Fruit fly (Drosophila melanogaster) whole organism, embryonic: Measurements from ENCODE around the gene CG32087.

Experiments used
- Atf3 ChIP-seq: fragments of 200-800 bp; sonication (Bioruptor generic); optimal IDR thresholded peaks from 3 replicates; lab custom pipeline; 2016; ENCODE audit warnings: missing biosample characterization, missing genetic modification characterization
- CG10209 ChIP-seq: fragments of 200-800 bp; sonication (Bioruptor generic); optimal IDR thresholded peaks from 3 replicates; lab custom pipeline; 2017; ENCODE audit warnings: missing biosample characterization, mild to moderate bottlenecking, missing genetic modification characterization, missing genetic modification reagents
- CG10267 ChIP-seq: fragments of 200-800 bp; sonication (Bioruptor generic); optimal IDR thresholded peaks from 2 replicates; lab custom pipeline; 2018; ENCODE audit warnings: missing biosample characterization, mild to moderate bottlenecking, missing genetic modification characterization, moderate library complexity
- CG10321 ChIP-seq: fragments of 200-800 bp; sonication (Bioruptor generic); IDR thresholded peaks from 2 replicates; pipeline ENCODE4 v1.3.6; 2022; ENCODE audit warnings: missing biosample characterization, missing genetic modification characterization
- CG10565 ChIP-seq: fragments of 200-800 bp; sonication (Bioruptor generic); optimal IDR thresholded peaks from 3 replicates; lab custom pipeline; 2016; ENCODE audit warnings: missing biosample characterization, mild to moderate bottlenecking, missing genetic modification characterization
- CG12071 ChIP-seq: fragments of 200-800 bp; sonication (Bioruptor generic); optimal IDR thresholded peaks from 3 replicates; lab custom pipeline; 2018; ENCODE audit warnings: missing biosample characterization, mild to moderate bottlenecking, missing genetic modification characterization
- CG14965 ChIP-seq: fragments of 200-800 bp; sonication (Bioruptor generic); optimal IDR thresholded peaks from 2 replicates; lab custom pipeline; 2016; ENCODE audit warnings: missing biosample characterization, missing genetic modification characterization, borderline replicate concordance
- CG1647 ChIP-seq: fragments of 200-800 bp; sonication (Bioruptor generic); optimal IDR thresholded peaks from 3 replicates; lab custom pipeline; 2016; ENCODE audit warnings: missing biosample characterization, missing genetic modification characterization
- CG16813 ChIP-seq: fragments of 200-800 bp; sonication (Bioruptor generic); IDR thresholded peaks from 3 replicates; pipeline ENCODE4 v1.3.6; 2022; ENCODE audit warnings: missing biosample characterization, missing genetic modification characterization; ENCODE audit not compliant: partially characterized antibody
- CG18619 ChIP-seq: fragments of 200-800 bp; sonication (Bioruptor generic); optimal IDR thresholded peaks from 3 replicates; lab custom pipeline; 2017; ENCODE audit warnings: missing biosample characterization, mild to moderate bottlenecking, missing genetic modification characterization
- CG2116 ChIP-seq: fragments of 200-800 bp; sonication (Bioruptor generic); optimal IDR thresholded peaks from 3 replicates; lab custom pipeline; 2018; ENCODE audit warnings: missing biosample characterization, mild to moderate bottlenecking, missing genetic modification characterization
- CG2120 ChIP-seq: fragments of 200-800 bp; sonication (Bioruptor generic); optimal IDR thresholded peaks from 3 replicates; lab custom pipeline; 2016; ENCODE audit warnings: missing biosample characterization, missing genetic modification characterization
- CG6765 ChIP-seq: fragments of 200-800 bp; sonication (Bioruptor generic); optimal IDR thresholded peaks from 3 replicates; lab custom pipeline; 2017; ENCODE audit warnings: missing biosample characterization, mild to moderate bottlenecking, missing genetic modification characterization
- CG6813 ChIP-seq: fragments of 200-800 bp; sonication (Bioruptor generic); optimal IDR thresholded peaks from 2 replicates; lab custom pipeline; 2017; ENCODE audit warnings: missing biosample characterization, missing genetic modification characterization, mild to moderate bottlenecking, moderate library complexity, missing genetic modification reagents
- CG7963 ChIP-seq: fragments of 200-800 bp; sonication (Bioruptor generic); IDR thresholded peaks from 3 replicates; pipeline ENCODE4 v1.3.6; 2022; ENCODE audit warnings: missing biosample characterization, missing genetic modification characterization; ENCODE audit not compliant: partially characterized antibody
- CG9932 ChIP-seq: fragments of 200-800 bp; sonication (Bioruptor generic); IDR thresholded peaks from 2 replicates; pipeline ENCODE4 v1.3.6; 2022; ENCODE audit warnings: missing biosample characterization, missing genetic modification characterization
- CHES-1-like ChIP-seq: fragments of 200-800 bp; sonication (Bioruptor generic); optimal IDR thresholded peaks from 2 replicates; lab custom pipeline; 2016; ENCODE audit warnings: missing biosample characterization, missing genetic modification characterization
- Camta ChIP-seq: fragments of 200-800 bp; sonication (Bioruptor generic); optimal IDR thresholded peaks from 2 replicates; lab custom pipeline; 2016; ENCODE audit warnings: missing biosample characterization, missing genetic modification characterization
- Chrac-16 ChIP-seq: fragments of 200-800 bp; sonication (Bioruptor generic); optimal IDR thresholded peaks from 3 replicates; lab custom pipeline; 2016; ENCODE audit warnings: missing biosample characterization, missing genetic modification characterization
- Dip3 ChIP-seq: fragments of 200-800 bp; sonication (Bioruptor generic); optimal IDR thresholded peaks from 3 replicates; lab custom pipeline; 2016; ENCODE audit warnings: missing biosample characterization, missing genetic modification characterization
- Dp ChIP-seq: fragments of 200-800 bp; sonication (Bioruptor generic); optimal IDR thresholded peaks from 2 replicates; lab custom pipeline; 2018; ENCODE audit warnings: missing biosample characterization, mild to moderate bottlenecking, missing genetic modification characterization, moderate library complexity
- H15 ChIP-seq: fragments of 200-800 bp; sonication (Bioruptor generic); IDR thresholded peaks from 3 replicates; pipeline ENCODE4 v1.3.6; 2022; ENCODE audit warnings: missing biosample characterization, missing genetic modification characterization
- Mes4 ChIP-seq: fragments of 200-800 bp; sonication (Bioruptor generic); optimal IDR thresholded peaks from 2 replicates; lab custom pipeline; 2016; ENCODE audit warnings: missing biosample characterization, missing genetic modification characterization
- NC2β ChIP-seq: fragments of 200-800 bp; sonication (Bioruptor generic); optimal IDR thresholded peaks from 2 replicates; lab custom pipeline; 2016; ENCODE audit warnings: missing biosample characterization, missing genetic modification characterization
- Nf-YA ChIP-seq: fragments of 200-800 bp; sonication (Bioruptor generic); IDR thresholded peaks from 2 replicates; pipeline ENCODE4 v1.3.6; 2022; ENCODE audit warnings: missing biosample characterization, missing genetic modification characterization
- Ssrp ChIP-seq: fragments of 200-800 bp; sonication (Bioruptor generic); optimal IDR thresholded peaks from 2 replicates; lab custom pipeline; 2018; ENCODE audit warnings: missing biosample characterization, mild to moderate bottlenecking, missing genetic modification characterization, moderate library complexity
- TFAM ChIP-seq: fragments of 200-800 bp; sonication (Bioruptor generic); optimal IDR thresholded peaks from 2 replicates; lab custom pipeline; 2017; ENCODE audit warnings: missing biosample characterization, missing genetic modification characterization, inconsistent platforms
- Usf ChIP-seq: fragments of 200-800 bp; sonication (Bioruptor generic); optimal IDR thresholded peaks from 2 replicates; lab custom pipeline; 2017; ENCODE audit warnings: missing genotype, missing biosample characterization, missing genetic modification characterization
- al ChIP-seq: fragments of 200-800 bp; sonication (Bioruptor generic); IDR thresholded peaks from 2 replicates; pipeline ENCODE4 v1.3.6; 2022; ENCODE audit warnings: missing biosample characterization, missing genetic modification characterization
- br ChIP-seq: fragments of >200 bp; optimal IDR thresholded peaks from 2 replicates; lab custom pipeline; 2017
- cas ChIP-seq: fragments of 200-800 bp; sonication (Bioruptor generic); IDR thresholded peaks from 2 replicates; pipeline ENCODE4 v1.3.6; 2022; ENCODE audit warnings: missing biosample characterization, missing genetic modification characterization
- chif ChIP-seq, 2 experiments: fragments of 200-800 bp; sonication (Bioruptor generic); optimal IDR thresholded peaks; 3 replicates each; lab custom pipeline; 2016; ENCODE audit warnings: missing biosample characterization in 2 of 2, missing genetic modification characterization in 2 of 2
- chinmo ChIP-seq: fragments of 200-800 bp; sonication (Bioruptor generic); IDR thresholded peaks from 4 replicates; pipeline ENCODE4 v1.3.6; 2022; ENCODE audit warnings: missing biosample characterization, missing genetic modification characterization; ENCODE audit not compliant: partially characterized antibody
- crp ChIP-seq, 2 experiments: fragments of 200-800 bp; sonication (Bioruptor generic); optimal IDR thresholded peaks; 2 replicates in 1 of 2; 3 replicates in 1 of 2; lab custom pipeline; 2017; ENCODE audit warnings: missing biosample characterization in 2 of 2, missing genetic modification characterization in 2 of 2, mild to moderate bottlenecking in 1 of 2, moderate library complexity in 1 of 2
- dimm ChIP-seq: fragments of 200-800 bp; sonication (Bioruptor generic); IDR thresholded peaks from 2 replicates; pipeline ENCODE4 v1.3.6; 2022; ENCODE audit warnings: missing biosample characterization, missing genetic modification characterization
- dmrt99B ChIP-seq: fragments of 200-800 bp; sonication (Bioruptor generic); optimal IDR thresholded peaks from 2 replicates; lab custom pipeline; 2018; ENCODE audit warnings: missing biosample characterization, mild to moderate bottlenecking, missing genetic modification characterization, moderate library complexity
- emc ChIP-seq: fragments of 200-800 bp; sonication (Bioruptor generic); optimal IDR thresholded peaks from 2 replicates; lab custom pipeline; 2016; ENCODE audit warnings: missing biosample characterization, missing genetic modification characterization
- fd3F ChIP-seq: fragments of 200-800 bp; sonication (Bioruptor generic); optimal IDR thresholded peaks from 2 replicates; lab custom pipeline; 2018; ENCODE audit warnings: missing biosample characterization, mild to moderate bottlenecking, missing genetic modification characterization, moderate library complexity
- fru ChIP-seq: fragments of >200 bp; optimal IDR thresholded peaks from 2 replicates; lab custom pipeline; 2017
- ham ChIP-seq: fragments of 200-800 bp; sonication (Bioruptor generic); IDR thresholded peaks from 2 replicates; pipeline ENCODE4 v1.3.6; 2022; ENCODE audit warnings: missing biosample characterization, missing genetic modification characterization
- ind ChIP-seq: fragments of 200-800 bp; sonication (Bioruptor generic); optimal IDR thresholded peaks from 3 replicates; lab custom pipeline; 2016; ENCODE audit warnings: missing biosample characterization, missing genetic modification characterization
- ken ChIP-seq: fragments of 200-800 bp; sonication (Bioruptor generic); IDR thresholded peaks from 3 replicates; pipeline ENCODE4 v1.3.6; 2022; ENCODE audit warnings: missing biosample characterization, missing genetic modification characterization
- maf-S ChIP-seq: fragments of 200-800 bp; sonication (Bioruptor generic); optimal IDR thresholded peaks from 2 replicates; lab custom pipeline; 2016; ENCODE audit warnings: missing biosample characterization, missing genetic modification characterization
- nau ChIP-seq: fragments of 200-800 bp; sonication (Bioruptor generic); optimal IDR thresholded peaks from 3 replicates; lab custom pipeline; 2017; ENCODE audit warnings: missing biosample characterization, mild to moderate bottlenecking, missing genetic modification characterization, missing genetic modification reagents
- org-1 ChIP-seq: fragments of 200-800 bp; sonication (Bioruptor generic); optimal IDR thresholded peaks from 2 replicates; lab custom pipeline; 2017; ENCODE audit warnings: missing biosample characterization, missing genetic modification characterization
- pfk ChIP-seq: fragments of 200-800 bp; sonication (Bioruptor generic); optimal IDR thresholded peaks from 2 replicates; lab custom pipeline; 2018; ENCODE audit warnings: missing biosample characterization, mild to moderate bottlenecking, missing genetic modification characterization, moderate library complexity
- prd ChIP-seq, 3 experiments: fragments of >200 bp in 2 of 3; fragments of 200-800 bp in 1 of 3; sonication (Bioruptor generic) in 1 of 3; optimal IDR thresholded peaks in 2 of 3; IDR thresholded peaks in 1 of 3; 2 replicates in 2 of 3; 3 replicates in 1 of 3; pipeline versions ENCODE4 v1.3.6 to Lab custom; 2017 to 2022; ENCODE audit warnings: missing biosample characterization in 1 of 3, missing genetic modification characterization in 1 of 3
- ro ChIP-seq: fragments of 200-800 bp; sonication (Bioruptor generic); IDR thresholded peaks from 2 replicates; pipeline ENCODE4 v1.3.6; 2022; ENCODE audit warnings: missing biosample characterization, missing genetic modification characterization
- row ChIP-seq: fragments of 200-800 bp; sonication (Bioruptor generic); IDR thresholded peaks from 3 replicates; pipeline ENCODE4 v1.3.6; 2022; ENCODE audit warnings: missing biosample characterization, missing genetic modification characterization
- seq ChIP-seq: fragments of 200-800 bp; sonication (Bioruptor generic); IDR thresholded peaks from 2 replicates; pipeline ENCODE4 v1.3.6; 2022; ENCODE audit warnings: missing biosample characterization, missing genetic modification characterization
- slou ChIP-seq: fragments of 200-800 bp; sonication (Bioruptor generic); optimal IDR thresholded peaks from 3 replicates; lab custom pipeline; 2016; ENCODE audit warnings: missing biosample characterization, missing genetic modification characterization
- so ChIP-seq: fragments of 200-800 bp; sonication (Bioruptor generic); IDR thresholded peaks from 3 replicates; pipeline ENCODE4 v1.3.6; 2022; ENCODE audit warnings: missing biosample characterization, missing genetic modification characterization

The CG32087 gene

DNA sequence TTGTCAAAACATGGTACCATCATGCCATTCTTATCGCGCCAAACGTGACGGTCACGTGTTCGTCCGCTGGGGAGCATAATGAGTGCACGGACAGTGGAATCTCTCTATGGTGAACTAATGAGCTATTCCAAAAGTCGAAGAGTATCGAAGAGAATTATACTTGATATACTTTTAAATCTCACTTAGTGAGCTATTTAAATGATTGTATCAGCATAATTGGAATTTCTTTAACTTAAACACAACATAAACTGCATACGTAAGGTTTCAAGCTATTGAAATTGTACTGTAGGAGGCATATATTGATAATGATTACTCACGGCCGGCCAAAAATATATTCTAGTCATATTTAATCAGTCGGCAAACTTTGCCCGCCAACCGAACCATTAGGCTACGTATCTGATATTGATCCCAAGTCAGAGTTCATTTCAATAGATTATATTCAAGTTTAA lies 10.4 kb upstream of the CG32087 start (continued):
- TF ChIP-seq CG2116 (GFP tag; lab: Kevin White, UChicago) (no peak), prd (optimal IDR thresholded peaks at IDR 0.05; lab: Kevin White, UChicago) (no peak), prd (GFP tag; IDR thresholded peaks at IDR 0.05; lab: Robert Waterston, UW) (no peak; the same call in 2 of the 3 replicates), chinmo (GFP tag; lab: Robert Waterston, UW) (no peak), CHES-1-like (no peak), dmrt99B (no peak), slou (GFP tag; lab: Kevin White, UChicago) (no peak), Usf (no peak), NC2β (GFP tag; lab: Kevin White, UChicago) (no peak), ham (GFP tag; lab: Robert Waterston, UW) (no peak), dimm (GFP tag; lab: Robert Waterston, UW) (no peak), CG16813 (no peak), so (GFP tag; lab: Robert Waterston, UW) (no peak), Nf-YA (GFP tag; lab: Robert Waterston, UW) (no peak), CG10565 (GFP tag; lab: Kevin White, UChicago) (no peak), CG10321 (GFP tag; lab: Robert Waterston, UW) (no peak), H15 (GFP tag; lab: Robert Waterston, UW) (no peak), ken (GFP tag; lab: Robert Waterston, UW) (no peak), Dip3 (GFP tag; lab: Kevin White, UChicago) (peak; percentile 20), CG6813 (GFP tag; lab: Kevin White, UChicago) (no peak), org-1 (GFP tag; lab: Kevin White, UChicago) (peak; percentile 16), Atf3 (GFP tag; lab: Kevin White, UChicago) (no peak), Chrac-16 (GFP tag; lab: Kevin White, UChicago) (no peak), CG14965 (no peak), al (GFP tag; lab: Robert Waterston, UW) (peak; percentile 29; the same call in 1 of the 2 replicates), br (lab: Kevin White, UChicago) (no peak), maf-S (GFP tag; lab: Kevin White, UChicago) (no peak), CG10267 (tag; lab: Kevin White, UChicago) (no peak), seq (GFP tag; lab: Robert Waterston, UW) (no peak), CG12071 (GFP tag; lab: Kevin White, UChicago) (no peak), CG6765 (GFP tag; lab: Kevin White, UChicago) (no peak), cas (no peak), fru (lab: Kevin White, UChicago) (no peak), Dp (GFP tag; lab: Kevin White, UChicago) (no peak), row (GFP tag; lab: Robert Waterston, UW) (peak; percentile 82), CG9932 (GFP tag; lab: Robert Waterston, UW) (peak; percentile 45), CG7963 (GFP tag; lab: Robert Waterston, UW) (no peak), emc (no peak), CG10209 (GFP tag; lab: Kevin White, UChicago) (peak; percentile 5), CG18619 (GFP tag; lab: Kevin White, UChicago) (no peak), crp (GFP tag; optimal IDR thresholded peaks at IDR 0.05; lab: Kevin White, UChicago) (no peak), pfk (GFP tag; lab: Kevin White, UChicago) (no peak), ro (GFP tag; lab: Robert Waterston, UW) (no peak), chif (GFP tag; optimal IDR thresholded peaks at IDR 0.05; lab: Kevin White, UChicago) (no peak), CG1647 (GFP tag; lab: Kevin White, UChicago) (no peak), nau (GFP tag; lab: Kevin White, UChicago) (no peak), fd3F (GFP tag; lab: Kevin White, UChicago) (peak; percentile 18), Ssrp (tag; lab: Kevin White, UChicago) (no peak), Mes4 (GFP tag; lab: Kevin White, UChicago) (no peak), CG2120 (GFP tag; lab: Kevin White, UChicago) (peak; percentile 54), ind (no peak), Camta (no peak), TFAM (GFP tag; lab: Kevin White, UChicago) (no peak)
